Fruit fly (Drosophila melanogaster): ENCODE measurements around the gene CG3842.
A peak's percentile ranks its signal among the peaks of the same experiment; 100 is the strongest.

DNA sequence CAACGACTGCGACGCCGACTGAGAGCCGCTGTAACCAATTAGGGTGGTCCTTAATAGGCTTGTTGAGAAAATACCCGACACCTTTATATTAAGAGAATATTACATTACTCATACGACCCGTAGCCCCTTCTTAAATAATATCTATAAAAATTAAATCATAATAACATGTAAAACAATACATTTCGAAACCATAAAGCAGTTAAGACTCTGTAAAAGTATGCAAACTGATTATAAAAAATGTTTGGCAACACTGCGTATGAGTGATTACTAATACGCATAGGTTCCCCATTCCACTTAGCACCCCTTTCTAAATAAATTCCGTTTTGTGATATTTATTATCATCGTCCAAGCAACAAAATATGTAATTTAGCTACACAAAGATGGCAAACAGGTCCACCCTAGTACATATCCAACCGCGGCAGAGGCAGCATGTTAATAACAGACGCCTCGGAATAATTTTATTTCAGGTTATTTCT, 3.1 kb downstream of the CG3842 start:
- TF ChIP-seq peb (GFP tag; IDR thresholded peaks at IDR 0.05) (peak; percentile 35; the same call in 1 of the 2 replicates), unpg (GFP tag; optimal IDR thresholded peaks at IDR 0.05) (peak; percentile 72), CG6654 (GFP tag; optimal IDR thresholded peaks at IDR 0.05) (peak; percentile 59), Hsf (GFP tag; optimal IDR thresholded peaks at IDR 0.05) (peak; percentile 49), disco-r (GFP tag; optimal IDR thresholded peaks at IDR 0.05) (no peak), CG1233 (GFP tag; optimal IDR thresholded peaks at IDR 0.05) (peak; percentile 76), otp (GFP tag; IDR thresholded peaks at IDR 0.05) (no peak), Tbp (GFP tag; optimal IDR thresholded peaks at IDR 0.05) (no peak), chinmo (GFP tag; IDR thresholded peaks at IDR 0.05; ENCODE audit: partially characterized antibody) (no peak), trem (tag; optimal IDR thresholded peaks at IDR 0.05) (peak; percentile 55), toy (GFP tag; IDR thresholded peaks at IDR 0.05) (no peak), nmo (GFP tag; optimal IDR thresholded peaks at IDR 0.05) (peak; percentile 82), CG4424 (GFP tag; optimal IDR thresholded peaks at IDR 0.05) (peak; percentile 68), Mrtf (GFP tag; IDR thresholded peaks at IDR 0.05) (peak; percentile 46; the same call in 1 of the 3 replicates)

Data from whole organism, embryonic.